Worm (Caenorhabditis elegans): ENCODE measurements around the gene F29A7.8.

The F29A7.8 gene

ce11 chrII:2800550-2801233, 42.8 kb upstream of the F29A7.8 start, which contains the start of gene nhr-119:
nhr-119 (minus strand) TSS chrII:2800600.
- TF ChIP-seq pqm-1 (tag; optimal IDR thresholded peaks at IDR 0.05) (peak; percentile 17), pax-1 (tag; optimal IDR thresholded peaks at IDR 0.05) (no peak), elt-2 (tag; optimal IDR thresholded peaks at IDR 0.05) (peak; percentile 84), unc-55 (GFP tag; optimal IDR thresholded peaks at IDR 0.05) (peak; percentile 97), dve-1 (tag; optimal IDR thresholded peaks at IDR 0.05) (peak; percentile 38), C08G9.2 (tag; optimal IDR thresholded peaks at IDR 0.05) (no peak), ceh-18 (tag; optimal IDR thresholded peaks at IDR 0.05) (peak; percentile 47)

ce11 chrII:2797951-2798350, 40.1 kb upstream of the F29A7.8 start:
- TF ChIP-seq ceh-6 (GFP tag; optimal IDR thresholded peaks at IDR 0.05) (no peak), ceh-2 (tag; optimal IDR thresholded peaks at IDR 0.05) (no peak), elt-4 (tag; optimal IDR thresholded peaks at IDR 0.05) (no peak), pax-1 (tag; optimal IDR thresholded peaks at IDR 0.05) (no peak), pha-4 (tag; optimal IDR thresholded peaks at IDR 0.05) (no peak), ztf-16 (tag; optimal IDR thresholded peaks at IDR 0.05) (no peak), unc-55 (GFP tag; optimal IDR thresholded peaks at IDR 0.05) (no peak)

ce11 chrII:2796431-2796830, 38.6 kb upstream of the F29A7.8 start:
- TF ChIP-seq syd-9 (tag; optimal IDR thresholded peaks at IDR 0.05) = no peak
- no peak for TF ChIP-seq ceh-19 (GFP tag; optimal IDR thresholded peaks at IDR 0.05)
- no peak for TF ChIP-seq ceh-34 (tag; optimal IDR thresholded peaks at IDR 0.05)

- no peak for TF ChIP-seq F13H6.1 (tag; optimal IDR thresholded peaks at IDR 0.05)
- TF ChIP-seq ceh-30 (tag; optimal IDR thresholded peaks at IDR 0.05) = no peak
- no peak for TF ChIP-seq sdc-2 (tag; optimal IDR thresholded peaks at IDR 0.05)
- TF ChIP-seq mec-3 (tag; optimal IDR thresholded peaks at IDR 0.05; ENCODE audit: borderline replicate concordance) = no peak
- TF ChIP-seq nhr-232 (tag; optimal IDR thresholded peaks at IDR 0.05) = no peak
- TF ChIP-seq ztf-16 (tag; optimal IDR thresholded peaks at IDR 0.05) = no peak
- TF ChIP-seq pha-2 (tag; optimal IDR thresholded peaks at IDR 0.05) = no peak
- no peak for TF ChIP-seq ceh-48 (tag; optimal IDR thresholded peaks at IDR 0.05)
- TF ChIP-seq hlh-13 (GFP tag; optimal IDR thresholded peaks at IDR 0.05) = no peak
- TF ChIP-seq hlh-8 (tag; optimal IDR thresholded peaks at IDR 0.05) = no peak
- TF ChIP-seq dve-1 (tag; optimal IDR thresholded peaks at IDR 0.05) = no peak
Measured at ce11 chrII:2795413-2795812, 37.6 kb upstream of the F29A7.8 start.

ce11 chrII:2791693-2792092, 33.8 kb upstream of the F29A7.8 start:
- TF ChIP-seq hlh-8 (tag; optimal IDR thresholded peaks at IDR 0.05) = no peak
- TF ChIP-seq T23F11.4 (GFP tag; optimal IDR thresholded peaks at IDR 0.05) = no peak
- no peak for TF ChIP-seq ceh-24 (tag; optimal IDR thresholded peaks at IDR 0.05)
- TF ChIP-seq ama-1 (optimal IDR thresholded peaks at IDR 0.05) = no peak
- TF ChIP-seq odd-2 (tag; optimal IDR thresholded peaks at IDR 0.05) = no peak
- TF ChIP-seq rnt-1 (tag; optimal IDR thresholded peaks at IDR 0.05) = no peak
- no peak for TF ChIP-seq dmd-4 (tag; optimal IDR thresholded peaks at IDR 0.05; ENCODE audit: borderline replicate concordance)
- no peak for TF ChIP-seq C38D4.7 (GFP tag; optimal IDR thresholded peaks at IDR 0.05)
- TF ChIP-seq lin-11 (tag; optimal IDR thresholded peaks at IDR 0.05) = no peak
- TF ChIP-seq C08G9.2 (tag; optimal IDR thresholded peaks at IDR 0.05) = no peak
- no peak for TF ChIP-seq pat-9 (tag; optimal IDR thresholded peaks at IDR 0.05)
- TF ChIP-seq eyg-1 (tag; optimal IDR thresholded peaks at IDR 0.05) = no peak
- no peak for TF ChIP-seq pha-2 (tag; optimal IDR thresholded peaks at IDR 0.05)
- TF ChIP-seq hlh-30 (tag; optimal IDR thresholded peaks at IDR 0.05; ENCODE audit: insufficient read depth) = no peak
- TF ChIP-seq sdc-2 (tag; optimal IDR thresholded peaks at IDR 0.05) = no peak
- no peak for TF ChIP-seq hlh-15 (tag; optimal IDR thresholded peaks at IDR 0.05)
- TF ChIP-seq ceh-30 (tag; optimal IDR thresholded peaks at IDR 0.05) = no peak
